Worm (Caenorhabditis elegans) whole organism, L4/young adult: ENCODE data around the gene lis-1.

Experiments
- W03F9.2 ChIP-seq: fragments of 150-350 bp; optimal IDR thresholded peaks from 2 replicates; lab custom pipeline; 2014; ENCODE audit warnings: missing biosample characterization, missing genetic modification characterization
- dao-5 ChIP-seq: sonication (generic microtip); optimal IDR thresholded peaks from 2 replicates; lab custom pipeline; 2016; ENCODE audit warnings: missing genotype, missing genetic modification characterization, moderate library complexity, missing compliant biosample characterization
- him-1 ChIP-seq: sonication (generic microtip); optimal IDR thresholded peaks from 2 replicates; lab custom pipeline; 2016; ENCODE audit warnings: missing genotype, missing genetic modification reagents, missing genetic modification characterization, missing compliant biosample characterization

The lis-1 gene

ce11 chrIII:13324739-13325138 is 51.8 kb downstream of the lis-1 start, which contains the start of gene F53A2.1:
TSS of gene F53A2.1 (minus strand) at chrIII:13324839.
- no peak for TF ChIP-seq W03F9.2 (tag; lab: Kevin White, UChicago)
- TF ChIP-seq dao-5 (tag; lab: Kevin White, UChicago) = no peak
- TF ChIP-seq him-1 = no peak

ce11 chrIII:13322578-13322977 is 53.9 kb downstream of the lis-1 start, which contains the start of gene F53A2.11:
TSS of gene F53A2.11 (minus strand) at chrIII:13322678.
- no peak for TF ChIP-seq W03F9.2 (tag; lab: Kevin White, UChicago)
- TF ChIP-seq dao-5 (tag; lab: Kevin White, UChicago) = no peak
